Worm (Caenorhabditis elegans) whole organism, L1 larva: Measurements from ENCODE around the gene aakg-5.

Experiments
- C04F5.9 ChIP-seq: sonication (generic microtip); optimal IDR thresholded peaks from 2 replicates; lab custom pipeline; 2016; ENCODE audit warnings: missing genetic modification characterization, missing compliant biosample characterization
- C16A3.4 ChIP-seq: fragments of 150-350 bp; optimal IDR thresholded peaks from 2 replicates; lab custom pipeline; 2014; ENCODE audit warnings: missing biosample characterization, missing genetic modification characterization
- C34B4.2 ChIP-seq: sonication (generic microtip); optimal IDR thresholded peaks from 2 replicates; lab custom pipeline; 2017; ENCODE audit warnings: mild to moderate bottlenecking, missing genetic modification characterization, missing compliant biosample characterization
- Y116A8C.19 ChIP-seq: sonication (generic microtip); optimal IDR thresholded peaks from 2 replicates; lab custom pipeline; 2016; ENCODE audit warnings: missing compliant biosample characterization, missing genetic modification characterization, borderline replicate concordance
- alr-1 ChIP-seq: fragments of 200-800 bp; sonication (Bioruptor generic); optimal IDR thresholded peaks from 2 replicates; lab custom pipeline; 2018; ENCODE audit warnings: borderline replicate concordance, mild to moderate bottlenecking, missing genetic modification characterization, missing compliant biosample characterization
- ama-1 ChIP-seq: fragments of 150-350 bp; optimal IDR thresholded peaks from 2 replicates; lab custom pipeline; 2014
- blmp-1 ChIP-seq: fragments of 150-350 bp; optimal IDR thresholded peaks from 2 replicates; lab custom pipeline; 2014; ENCODE audit warnings: missing biosample characterization, missing genetic modification characterization
- ceh-63 ChIP-seq: fragments of 200-800 bp; sonication (Bioruptor generic); optimal IDR thresholded peaks from 2 replicates; lab custom pipeline; 2018; ENCODE audit warnings: mild to moderate bottlenecking, missing genetic modification characterization, missing compliant biosample characterization
- ceh-8 ChIP-seq: fragments of 200-800 bp; sonication (Bioruptor generic); optimal IDR thresholded peaks from 2 replicates; lab custom pipeline; 2018; ENCODE audit warnings: mild to moderate bottlenecking, missing genetic modification characterization, moderate library complexity, missing compliant biosample characterization
- ceh-82 ChIP-seq, 3 experiments: fragments of 150-350 bp in 1 of 3; sonication (generic microtip) in 2 of 3; optimal IDR thresholded peaks; 2 replicates each; lab custom pipeline; 2014 to 2017; ENCODE audit warnings: missing biosample characterization in 3 of 3, missing genetic modification characterization in 3 of 3
- ceh-88 ChIP-seq: fragments of 200-800 bp; sonication (Bioruptor generic); IDR thresholded peaks from 2 replicates; pipeline ENCODE4 v1.3.6; 2022; ENCODE audit warnings: missing genetic modification characterization, missing compliant biosample characterization
- ceh-90 ChIP-seq: sonication (generic microtip); optimal IDR thresholded peaks from 2 replicates; lab custom pipeline; 2016; ENCODE audit warnings: missing genetic modification characterization, missing compliant biosample characterization
- dpl-1 ChIP-seq, 3 experiments: fragments of 150-350 bp in 2 of 3; sonication (generic microtip) in 1 of 3; optimal IDR thresholded peaks; 2 replicates each; lab custom pipeline; 2014 to 2017; ENCODE audit warnings: missing biosample characterization in 3 of 3, missing genetic modification characterization in 3 of 3, missing genetic modification reagents in 3 of 3
- dsc-1 ChIP-seq: sonication (generic microtip); optimal IDR thresholded peaks from 2 replicates; lab custom pipeline; 2016; ENCODE audit warnings: mild to moderate bottlenecking, missing genetic modification characterization, missing compliant biosample characterization
- egl-13 ChIP-seq: sonication (generic microtip); optimal IDR thresholded peaks from 2 replicates; lab custom pipeline; 2016; ENCODE audit warnings: missing genotype, missing genetic modification reagents, missing genetic modification characterization, missing compliant biosample characterization
- elt-2 ChIP-seq: sonication (generic microtip); optimal IDR thresholded peaks from 2 replicates; lab custom pipeline; 2016; ENCODE audit warnings: missing genetic modification characterization, mild to moderate bottlenecking, inconsistent platforms, missing compliant biosample characterization, missing genetic modification reagents
- ets-5 ChIP-seq: fragments of 200-800 bp; sonication (Bioruptor generic); IDR thresholded peaks from 2 replicates; pipeline ENCODE4 v1.3.6; 2022; ENCODE audit warnings: missing genetic modification characterization, missing compliant biosample characterization
- fkh-4 ChIP-seq: sonication (generic microtip); optimal IDR thresholded peaks from 2 replicates; lab custom pipeline; 2016; ENCODE audit warnings: missing compliant biosample characterization, missing genetic modification characterization, borderline replicate concordance
- fkh-8 ChIP-seq: sonication (generic microtip); optimal IDR thresholded peaks from 2 replicates; lab custom pipeline; 2016; ENCODE audit warnings: mild to moderate bottlenecking, missing genetic modification characterization, missing compliant biosample characterization
- fos-1 ChIP-seq: fragments of 150-350 bp; optimal IDR thresholded peaks from 2 replicates; lab custom pipeline; 2014; ENCODE audit warnings: missing biosample characterization, missing genetic modification characterization
- hlh-17 ChIP-seq: fragments of 200-800 bp; sonication (Bioruptor generic); optimal IDR thresholded peaks from 2 replicates; lab custom pipeline; 2018; ENCODE audit warnings: missing genetic modification characterization, mild to moderate bottlenecking, missing compliant biosample characterization, moderate library complexity, borderline replicate concordance
- isw-1 ChIP-seq: fragments of 200-800 bp; sonication (Bioruptor generic); IDR thresholded peaks from 2 replicates; pipeline ENCODE4 v1.3.6; 2022; ENCODE audit warnings: missing genetic modification characterization, missing compliant biosample characterization
- lin-14 ChIP-seq: fragments of 200-800 bp; sonication (Bioruptor generic); optimal IDR thresholded peaks from 2 replicates; lab custom pipeline; 2018; ENCODE audit warnings: mild to moderate bottlenecking, missing genetic modification characterization, moderate library complexity, missing compliant biosample characterization
- lin-39 ChIP-seq: fragments of 150-350 bp; optimal IDR thresholded peaks from 2 replicates; lab custom pipeline; 2014; ENCODE audit warnings: missing biosample characterization, missing genetic modification reagents, missing genetic modification characterization
- lsy-2 ChIP-seq, 2 experiments: fragments of 150-350 bp; optimal IDR thresholded peaks; 2 replicates each; lab custom pipeline; 2014; ENCODE audit warnings: missing biosample characterization in 2 of 2, missing genetic modification characterization in 2 of 2
- mab-9 ChIP-seq: fragments of 200-800 bp; sonication (Bioruptor generic); IDR thresholded peaks from 2 replicates; pipeline ENCODE4 v1.3.6; 2022; ENCODE audit warnings: missing genetic modification reagents, missing genetic modification characterization, missing compliant biosample characterization
- mdl-1 ChIP-seq, 2 experiments: fragments of 150-350 bp; optimal IDR thresholded peaks; 2 replicates each; lab custom pipeline; 2014 to 2017; ENCODE audit warnings: missing biosample characterization in 2 of 2, missing genetic modification characterization in 2 of 2, inconsistent platforms in 1 of 2
- mep-1 ChIP-seq: fragments of 150-350 bp; optimal IDR thresholded peaks from 2 replicates; lab custom pipeline; 2014; ENCODE audit warnings: missing biosample characterization, missing genetic modification characterization
- nhr-12 ChIP-seq: sonication (generic microtip); optimal IDR thresholded peaks from 2 replicates; lab custom pipeline; 2017; ENCODE audit warnings: missing biosample characterization, missing genetic modification characterization
- nhr-19 ChIP-seq: fragments of 200-800 bp; sonication (Bioruptor generic); conservative IDR thresholded peaks from 2 replicates; pipeline ENCODE4 v1.3.6; 2022; ENCODE audit warnings: missing genetic modification characterization, missing compliant biosample characterization
- nhr-20 ChIP-seq: sonication (generic microtip); optimal IDR thresholded peaks from 2 replicates; lab custom pipeline; 2016; ENCODE audit warnings: mild to moderate bottlenecking, missing genetic modification characterization, missing compliant biosample characterization
- nhr-237 ChIP-seq: fragments of 150-350 bp; optimal IDR thresholded peaks from 2 replicates; lab custom pipeline; 2014; ENCODE audit warnings: missing biosample characterization, missing genetic modification characterization
- nhr-77 ChIP-seq: fragments of 150-350 bp; optimal IDR thresholded peaks from 2 replicates; lab custom pipeline; 2014; ENCODE audit warnings: missing biosample characterization, missing genetic modification characterization
- nhr-84 ChIP-seq: sonication (generic microtip); optimal IDR thresholded peaks from 2 replicates; lab custom pipeline; 2017; ENCODE audit warnings: missing biosample characterization, missing genetic modification characterization
- nhr-85 ChIP-seq: sonication (generic microtip); peaks from one replicate; lab custom pipeline; 2016; ENCODE audit warnings: missing genetic modification characterization, inconsistent platforms, missing compliant biosample characterization
- nhr-90 ChIP-seq: sonication (generic microtip); optimal IDR thresholded peaks from 2 replicates; lab custom pipeline; 2016; ENCODE audit warnings: mild to moderate bottlenecking, missing genetic modification characterization, missing compliant biosample characterization; ENCODE audit not compliant: poor library complexity
- snu-23 ChIP-seq: sonication (generic microtip); optimal IDR thresholded peaks from 2 replicates; lab custom pipeline; 2016; ENCODE audit warnings: missing genetic modification characterization, missing compliant biosample characterization
- sptf-1 ChIP-seq: fragments of 150-350 bp; optimal IDR thresholded peaks from 2 replicates; lab custom pipeline; 2014; ENCODE audit warnings: missing biosample characterization, missing genetic modification characterization
- sup-37 ChIP-seq: fragments of 200-800 bp; sonication (Bioruptor generic); optimal IDR thresholded peaks from 2 replicates; lab custom pipeline; 2018; ENCODE audit warnings: mild to moderate bottlenecking, missing genetic modification characterization, missing compliant biosample characterization
- swsn-7 ChIP-seq: sonication (generic microtip); optimal IDR thresholded peaks from 2 replicates; lab custom pipeline; 2016; ENCODE audit warnings: missing genetic modification characterization, missing compliant biosample characterization
- tbx-2 ChIP-seq: sonication (generic microtip); optimal IDR thresholded peaks from 2 replicates; lab custom pipeline; 2016; ENCODE audit warnings: missing genetic modification characterization, missing compliant biosample characterization
- tlp-1 ChIP-seq: fragments of 150-350 bp; optimal IDR thresholded peaks from 2 replicates; lab custom pipeline; 2014; ENCODE audit warnings: missing biosample characterization, missing genetic modification characterization
- unc-130 ChIP-seq: fragments of 150-350 bp; optimal IDR thresholded peaks from 2 replicates; lab custom pipeline; 2017; ENCODE audit warnings: missing biosample characterization, missing genetic modification characterization, inconsistent platforms
- unc-30 ChIP-seq: sonication (generic microtip); optimal IDR thresholded peaks from 2 replicates; lab custom pipeline; 2017; ENCODE audit warnings: missing biosample characterization, missing genetic modification characterization
- unc-86 ChIP-seq: sonication (generic microtip); optimal IDR thresholded peaks from 2 replicates; lab custom pipeline; 2016; ENCODE audit warnings: missing genetic modification characterization, missing compliant biosample characterization
- unc-98 ChIP-seq: fragments of 200-800 bp; sonication (Bioruptor generic); IDR thresholded peaks from 2 replicates; pipeline ENCODE4 v1.3.6; 2022; ENCODE audit warnings: missing genetic modification characterization, missing compliant biosample characterization
- xbp-1 ChIP-seq: sonication (generic microtip); optimal IDR thresholded peaks from 2 replicates; lab custom pipeline; 2016; ENCODE audit warnings: missing genetic modification characterization, missing compliant biosample characterization
- zip-4 ChIP-seq: fragments of 200-800 bp; sonication (Bioruptor generic); optimal IDR thresholded peaks from 2 replicates; lab custom pipeline; 2018; ENCODE audit warnings: mild to moderate bottlenecking, missing genetic modification characterization, moderate library complexity, missing compliant biosample characterization

Gene aakg-5

ce11 chrII:9986635-9987575, 12.0 kb upstream of the aakg-5 start (continued):
- TF ChIP-seq swsn-7 (no peak), fkh-4 (tag; lab: Kevin White, UChicago) (peak; percentile 96), ceh-82 (tag; optimal IDR thresholded peaks at IDR 0.05; lab: Kevin White, UChicago) (no peak)
- TF ChIP-seq, all 84 proteins: peak for 12

DNA sequence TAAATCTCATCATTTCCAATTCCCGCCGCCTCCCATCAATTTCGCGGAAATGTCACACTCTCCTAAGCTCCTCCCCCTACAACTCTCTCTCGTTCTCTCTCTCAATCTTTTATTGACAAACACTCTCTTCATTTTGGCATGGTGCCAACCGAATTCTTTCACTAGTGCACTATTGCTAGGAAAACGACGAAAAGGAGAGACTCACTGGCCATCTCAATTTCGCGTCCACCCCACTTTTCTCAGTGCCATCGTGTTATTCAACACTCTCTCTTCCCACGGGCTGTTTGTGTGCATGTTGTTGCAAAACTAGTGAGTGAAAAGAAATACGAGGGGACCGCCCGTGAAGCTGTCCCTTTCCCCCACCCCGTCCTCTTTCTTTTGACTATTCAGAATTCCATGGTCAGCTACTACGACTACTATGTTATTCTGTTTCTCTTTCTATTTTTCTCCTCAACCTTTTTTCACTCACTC, 10.0 kb upstream of the aakg-5 start:
- TF ChIP-seq Y116A8C.19 (tag; lab: Kevin White, UChicago): no peak
- TF ChIP-seq C04F5.9: no peak
- TF ChIP-seq xbp-1 (tag; lab: Kevin White, UChicago): peak; percentile 60
- peak; percentile 80 for TF ChIP-seq tbx-2 (tag; lab: Kevin White, UChicago)
- no peak for TF ChIP-seq elt-2
- no peak for TF ChIP-seq alr-1
- peak in 1 of 2 experiments; percentile 48 for TF ChIP-seq mdl-1 (tag; optimal IDR thresholded peaks at IDR 0.05; lab: Kevin White, UChicago)
- no peak for TF ChIP-seq ets-5
- no peak for TF ChIP-seq tlp-1 (tag; lab: Kevin White, UChicago)
- peak; percentile 82 for TF ChIP-seq blmp-1 (tag; lab: Kevin White, UChicago)
- TF ChIP-seq sup-37 (GFP tag; lab: Kevin White, UChicago): no peak
- no peak for TF ChIP-seq lin-39 (tag; lab: Kevin White, UChicago)
- TF ChIP-seq nhr-77 (tag; lab: Kevin White, UChicago): peak; percentile 53
- TF ChIP-seq unc-130 (tag; lab: Kevin White, UChicago): peak; percentile 28
- peak; percentile 13 for TF ChIP-seq ceh-8 (GFP tag; lab: Kevin White, UChicago)
- TF ChIP-seq ama-1 (lab: Kevin White, UChicago): no peak
- TF ChIP-seq swsn-7: peak; percentile 70
- TF ChIP-seq lin-14: peak; percentile 97
- TF ChIP-seq fos-1: peak; percentile 33
- peak; percentile 67 for TF ChIP-seq snu-23 (GFP tag; lab: Kevin White, UChicago)
- TF ChIP-seq C16A3.4 (tag; lab: Kevin White, UChicago): peak; percentile 45
- TF ChIP-seq unc-86: peak; percentile 73
- TF ChIP-seq mab-9 (GFP tag; lab: Robert Waterston, UW): no peak
- TF ChIP-seq ceh-88 (GFP tag; lab: Robert Waterston, UW): peak; percentile 14; the same call in 1 of the 2 replicates
- no peak for TF ChIP-seq nhr-84 (tag; lab: Kevin White, UChicago)
- peak; percentile 50 to 74 for TF ChIP-seq lsy-2 (tag; optimal IDR thresholded peaks at IDR 0.05; lab: Kevin White, UChicago)
- TF ChIP-seq dsc-1 (tag; lab: Kevin White, UChicago): peak; percentile 77
- TF ChIP-seq hlh-17 (GFP tag; lab: Kevin White, UChicago): no peak
- peak; percentile 55 for TF ChIP-seq mep-1 (tag; lab: Kevin White, UChicago)
- no peak for TF ChIP-seq nhr-90
- peak; percentile 84 for TF ChIP-seq egl-13 (tag; lab: Kevin White, UChicago)
- no peak for TF ChIP-seq ceh-90 (tag; lab: Kevin White, UChicago)
- TF ChIP-seq nhr-85 (tag; lab: Kevin White, UChicago): peak; percentile 75
- no peak for TF ChIP-seq nhr-12 (tag; lab: Kevin White, UChicago)
- TF ChIP-seq nhr-19 (GFP tag; lab: Robert Waterston, UW): peak; percentile 56
- TF ChIP-seq dpl-1 (GFP tag; optimal IDR thresholded peaks at IDR 0.05; lab: Kevin White, UChicago): peak; percentile 20 to 68 (median 38)
- TF ChIP-seq unc-98 (GFP tag; lab: Robert Waterston, UW): no peak
- TF ChIP-seq unc-30 (tag; lab: Kevin White, UChicago): no peak
- peak; percentile 28; the same call in 1 of the 2 replicates for TF ChIP-seq isw-1 (GFP tag; lab: Robert Waterston, UW)
- no peak for TF ChIP-seq ceh-63 (GFP tag; lab: Kevin White, UChicago)
- TF ChIP-seq C34B4.2: no peak
- peak; percentile 70 for TF ChIP-seq nhr-20 (tag; lab: Kevin White, UChicago)
- TF ChIP-seq zip-4 (GFP tag; lab: Kevin White, UChicago): peak; percentile 6
- peak; percentile 66 for TF ChIP-seq fkh-8 (tag; lab: Kevin White, UChicago)
- TF ChIP-seq nhr-237: no peak
- no peak for TF ChIP-seq sptf-1 (tag; lab: Kevin White, UChicago)
